Fruit fly (Drosophila melanogaster): ENCODE measurements around the gene ringer.
A peak's percentile ranks its signal among the peaks of the same experiment; 100 is the strongest.

ringer gene

dm6 chr3L:16368199-16368598 is 9.0 kb upstream of the ringer start, which contains the start of gene CG4842:
TSS of gene CG4842 (plus strand) at chr3L:16368389.
- no peak for TF ChIP-seq her (GFP tag; optimal IDR thresholded peaks at IDR 0.05)
- TF ChIP-seq jigr1 (GFP tag; IDR thresholded peaks at IDR 0.05) = no peak
- TF ChIP-seq CG2199 (GFP tag; IDR thresholded peaks at IDR 0.05) = no peak
- TF ChIP-seq Poxn (GFP tag; IDR thresholded peaks at IDR 0.05) = no peak
- peak; percentile 46 for TF ChIP-seq Med (GFP tag)
- no peak for TF ChIP-seq onecut (GFP tag; IDR thresholded peaks at IDR 0.05)
- TF ChIP-seq chm (GFP tag; IDR thresholded peaks at IDR 0.05) = no peak
- peak in 1 of 2 experiments; percentile 28 for TF ChIP-seq Trl (optimal IDR thresholded peaks at IDR 0.05)
- no peak for TF ChIP-seq Trl (GFP tag; optimal IDR thresholded peaks at IDR 0.05)
- peak; percentile 29 for TF ChIP-seq sug (tag; optimal IDR thresholded peaks at IDR 0.05)
- TF ChIP-seq Lpt (GFP tag; optimal IDR thresholded peaks at IDR 0.05) = no peak
- TF ChIP-seq pfk (GFP tag; optimal IDR thresholded peaks at IDR 0.05) = no peak
- no peak for TF ChIP-seq CG12219 (GFP tag; optimal IDR thresholded peaks at IDR 0.05)
- no peak for TF ChIP-seq Deaf1 (tag; optimal IDR thresholded peaks at IDR 0.05)
- TF ChIP-seq CG4707 (GFP tag; optimal IDR thresholded peaks at IDR 0.05) = no peak
- 0 out of 4 replicates have a peak, but pooled peaks have one; percentile 57 for TF ChIP-seq chinmo (GFP tag; IDR thresholded peaks at IDR 0.05; ENCODE audit: partially characterized antibody)
- no peak for TF ChIP-seq Elba2 (GFP tag; optimal IDR thresholded peaks at IDR 0.05)
- TF ChIP-seq Sry-δ (GFP tag; optimal IDR thresholded peaks at IDR 0.05) = no peak
- no peak for TF ChIP-seq CG15269 (tag; optimal IDR thresholded peaks at IDR 0.05)
- no peak for TF ChIP-seq CG10543 (GFP tag; optimal IDR thresholded peaks at IDR 0.05)

- TF ChIP-seq B-H2 (GFP tag; optimal IDR thresholded peaks at IDR 0.05) = no peak
- TF ChIP-seq chinmo (GFP tag; IDR thresholded peaks at IDR 0.05; ENCODE audit: partially characterized antibody) = 0 out of 4 replicates have a peak, but pooled peaks have one; percentile 22
Measured at dm6 chr3L:16367240-16367639, 8.0 kb upstream of the ringer start, which contains the start of gene Cpr72Ec. TSS of gene Cpr72Ec (minus strand) at chr3L:16367340.

DNA sequence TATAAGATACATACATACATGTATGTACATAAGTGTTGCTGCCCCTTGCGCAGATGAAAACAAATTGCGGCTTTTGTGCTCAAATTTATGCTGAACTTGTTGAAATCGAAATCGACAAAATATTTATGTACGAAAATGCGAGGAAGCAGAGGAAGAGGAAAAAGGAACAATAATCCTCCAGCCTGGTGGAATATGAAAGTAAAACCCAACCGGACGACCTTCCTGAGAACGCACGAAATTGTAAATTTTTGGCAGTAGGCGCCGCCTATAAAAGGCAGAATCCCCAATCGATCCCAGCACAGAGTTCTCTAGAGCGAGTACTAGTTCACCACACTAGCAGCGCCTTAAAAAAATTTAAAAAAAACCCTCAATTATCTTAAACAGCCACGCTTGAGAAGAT is 5.4 kb upstream of the ringer start, which contains the start of gene Cpr72Eb:
Cpr72Eb (plus strand) TSS at position 301 of the 400 bp plus-strand sequence.
- TF ChIP-seq disco-r (GFP tag; optimal IDR thresholded peaks at IDR 0.05) (no peak), CG6654 (GFP tag; optimal IDR thresholded peaks at IDR 0.05) (no peak), Ravus (GFP tag; IDR thresholded peaks at IDR 0.05) (no peak), CG11696 (GFP tag; IDR thresholded peaks at IDR 0.05) (no peak), CG4730 (GFP tag; IDR thresholded peaks at IDR 0.05) (no peak), grn (GFP tag; optimal IDR thresholded peaks at IDR 0.05) (no peak), hth (optimal IDR thresholded peaks at IDR 0.05) (no peak), wor (GFP tag; IDR thresholded peaks at IDR 0.05) (no peak), CG3163 (GFP tag; optimal IDR thresholded peaks at IDR 0.05) (no peak), kay (GFP tag; optimal IDR thresholded peaks at IDR 0.05) (no peak), Hr39 (optimal IDR thresholded peaks at IDR 0.05) (no peak), CG11695 (GFP tag; IDR thresholded peaks at IDR 0.05) (no peak), Jarid2 (GFP tag; optimal IDR thresholded peaks at IDR 0.05) (no peak), trh (GFP tag; optimal IDR thresholded peaks at IDR 0.05) (no peak), Asciz (GFP tag; optimal IDR thresholded peaks at IDR 0.05) (no peak)

- TF ChIP-seq CG10321 (GFP tag; IDR thresholded peaks at IDR 0.05) (no peak), CG8281 (tag; optimal IDR thresholded peaks at IDR 0.05) (no peak), CHES-1-like (GFP tag; optimal IDR thresholded peaks at IDR 0.05) (no peak), nerfin-1 (tag; optimal IDR thresholded peaks at IDR 0.05) (no peak), lbe (GFP tag; optimal IDR thresholded peaks at IDR 0.05) (peak; percentile 47), fd96Cb (tag; optimal IDR thresholded peaks at IDR 0.05) (peak; percentile 13), CG12219 (GFP tag; optimal IDR thresholded peaks at IDR 0.05) (no peak), Dek (tag; optimal IDR thresholded peaks at IDR 0.05) (no peak), CG4424 (GFP tag; optimal IDR thresholded peaks at IDR 0.05) (peak; percentile 9), nom (GFP tag; optimal IDR thresholded peaks at IDR 0.05) (peak; percentile 89), Blimp-1 (GFP tag; optimal IDR thresholded peaks at IDR 0.05) (peak; percentile 30), ssp (GFP tag; IDR thresholded peaks at IDR 0.05) (no peak), bsh (GFP tag; optimal IDR thresholded peaks at IDR 0.05) (peak in 1 of 2 experiments; percentile 64), CG14965 (GFP tag; optimal IDR thresholded peaks at IDR 0.05; ENCODE audit: borderline replicate concordance) (no peak), CG7839 (tag; optimal IDR thresholded peaks at IDR 0.05) (peak; percentile 8)
Measured at dm6 chr3L:16364182-16364581, 5.0 kb upstream of the ringer start.

Data from whole organism, embryonic.